Worm (Caenorhabditis elegans): Measurements from ENCODE around the gene ift-43.

ift-43 gene

ce11 chrII:5659675-5660074 is 911 bp downstream of the ift-43 start, which contains the start of gene fut-3:
fut-3 (minus strand) TSS chrII:5659775.
- TF ChIP-seq snpc-4 (tag; optimal IDR thresholded peaks at IDR 0.05): no peak
- no peak for TF ChIP-seq efl-1 (optimal IDR thresholded peaks at IDR 0.05)
- TF ChIP-seq efl-1 (GFP tag; optimal IDR thresholded peaks at IDR 0.05 in 1 of 2): peak in 1 of 2 experiments; percentile 39

- TF ChIP-seq nhr-11 (tag; optimal IDR thresholded peaks at IDR 0.05) (no peak), sox-4 (tag; optimal IDR thresholded peaks at IDR 0.05) (no peak), mdl-1 (tag; optimal IDR thresholded peaks at IDR 0.05) (no peak), fkh-4 (tag; optimal IDR thresholded peaks at IDR 0.05; ENCODE audit: borderline replicate concordance) (no peak), sptf-1 (tag; optimal IDR thresholded peaks at IDR 0.05) (no peak), ztf-11 (tag; optimal IDR thresholded peaks at IDR 0.05) (no peak), aly-2 (tag; optimal IDR thresholded peaks at IDR 0.05) (no peak), egl-27 (tag; optimal IDR thresholded peaks at IDR 0.05) (no peak), blmp-1 (tag; optimal IDR thresholded peaks at IDR 0.05) (no peak), Y116A8C.19 (tag; optimal IDR thresholded peaks at IDR 0.05; ENCODE audit: borderline replicate concordance) (no peak), unc-62 (GFP tag; optimal IDR thresholded peaks at IDR 0.05) (no peak), ztf-4 (tag; optimal IDR thresholded peaks at IDR 0.05) (no peak), ceh-88 (GFP tag; IDR thresholded peaks at IDR 0.05) (no peak), unc-98 (GFP tag; IDR thresholded peaks at IDR 0.05) (no peak), swsn-7 (tag; optimal IDR thresholded peaks at IDR 0.05) (no peak), lsy-2 (tag; optimal IDR thresholded peaks at IDR 0.05) (no peak), nhr-19 (GFP tag; conservative IDR thresholded peaks at IDR 0.05) (no peak), nhr-237 (tag; optimal IDR thresholded peaks at IDR 0.05) (no peak)
These were observed 6.4 kb downstream of the ift-43 start, which contains the start of gene F59E12.1 for ce11 chrII:5654215-5654614. F59E12.1 (plus strand) TSS chrII:5654515.

ce11 chrII:5652334-5652733 is 8.3 kb downstream of the ift-43 start, which contains the start of gene bli-2:
bli-2 (minus strand) TSS chrII:5652434.
- TF ChIP-seq mep-1 (tag; optimal IDR thresholded peaks at IDR 0.05) (no peak), nhr-71 (tag; optimal IDR thresholded peaks at IDR 0.05) (no peak), nhr-84 (tag; optimal IDR thresholded peaks at IDR 0.05) (no peak), irx-1 (tag; optimal IDR thresholded peaks at IDR 0.05) (no peak), nhr-20 (tag; optimal IDR thresholded peaks at IDR 0.05) (no peak), zag-1 (tag; optimal IDR thresholded peaks at IDR 0.05) (no peak), fkh-10 (GFP tag; optimal IDR thresholded peaks at IDR 0.05) (no peak), C34B4.2 (tag; optimal IDR thresholded peaks at IDR 0.05) (no peak), pag-3 (tag; optimal IDR thresholded peaks at IDR 0.05; ENCODE audit: borderline replicate concordance, insufficient read depth) (no peak), F16B12.6 (tag; optimal IDR thresholded peaks at IDR 0.05) (no peak), nhr-28 (tag; optimal IDR thresholded peaks at IDR 0.05) (no peak)

ce11 chrII:5651426-5651825 is 9.2 kb downstream of the ift-43 start:
- TF ChIP-seq efl-1 (optimal IDR thresholded peaks at IDR 0.05): no peak
- peak in 1 of 2 experiments; percentile 35 for TF ChIP-seq efl-1 (GFP tag; optimal IDR thresholded peaks at IDR 0.05 in 1 of 2)
- no peak for TF ChIP-seq ztf-4 (tag; optimal IDR thresholded peaks at IDR 0.05)

- peak; percentile 28 for TF ChIP-seq swsn-7 (tag; optimal IDR thresholded peaks at IDR 0.05)
- TF ChIP-seq nhr-90 (tag; optimal IDR thresholded peaks at IDR 0.05; ENCODE audit: poor library complexity): peak; percentile 18
- peak; percentile 47 for TF ChIP-seq xbp-1 (tag; optimal IDR thresholded peaks at IDR 0.05)
- peak; percentile 50 for TF ChIP-seq nhr-47 (tag; optimal IDR thresholded peaks at IDR 0.05)
- no peak for TF ChIP-seq lin-13 (GFP tag; optimal IDR thresholded peaks at IDR 0.05)
- TF ChIP-seq lin-15B (tag; optimal IDR thresholded peaks at IDR 0.05): peak; percentile 86
- TF ChIP-seq efl-3 (GFP tag; optimal IDR thresholded peaks at IDR 0.05): no peak
- no peak for TF ChIP-seq unc-62 (GFP tag; optimal IDR thresholded peaks at IDR 0.05)
- peak; percentile 85 for TF ChIP-seq C16A3.4 (tag; optimal IDR thresholded peaks at IDR 0.05)
- TF ChIP-seq skn-1 (tag; optimal IDR thresholded peaks at IDR 0.05): peak; percentile 81
- TF ChIP-seq snu-23 (GFP tag; optimal IDR thresholded peaks at IDR 0.05): peak; percentile 68
- TF ChIP-seq F16B12.6 (tag; optimal IDR thresholded peaks at IDR 0.05): peak; percentile 57
- peak; percentile 68 to 87 (median 77) for TF ChIP-seq dpl-1 (GFP tag; optimal IDR thresholded peaks at IDR 0.05)
- no peak for TF ChIP-seq ztf-4 (tag; optimal IDR thresholded peaks at IDR 0.05)
- peak; percentile 8 to 84 (median 37) for TF ChIP-seq ceh-82 (tag; optimal IDR thresholded peaks at IDR 0.05)
- TF ChIP-seq efl-1 (optimal IDR thresholded peaks at IDR 0.05): peak; percentile 78 to 83
- peak; percentile 85 to 98 for TF ChIP-seq efl-1 (GFP tag; optimal IDR thresholded peaks at IDR 0.05 in 1 of 2)
- TF ChIP-seq tlp-1 (tag; optimal IDR thresholded peaks at IDR 0.05): no peak
- peak; percentile 65 for TF ChIP-seq mep-1 (tag; optimal IDR thresholded peaks at IDR 0.05)
- TF ChIP-seq unc-86 (tag; optimal IDR thresholded peaks at IDR 0.05): peak; percentile 12
These were observed 11.2 kb downstream of the ift-43 start, which contains the start of the genes sam-4, F59E12.17 and zyg-1 for ce11 chrII:5649236-5650004. sam-4 (minus strand) TSS chrII:5649286. F59E12.17 (minus strand) TSS chrII:5649470. zyg-1 (plus strand) TSS chrII:5649748.

Data from whole organism, L1 larva.